Worm (Caenorhabditis elegans): Measurements from ENCODE around the gene slc-9B.2.

DNA sequence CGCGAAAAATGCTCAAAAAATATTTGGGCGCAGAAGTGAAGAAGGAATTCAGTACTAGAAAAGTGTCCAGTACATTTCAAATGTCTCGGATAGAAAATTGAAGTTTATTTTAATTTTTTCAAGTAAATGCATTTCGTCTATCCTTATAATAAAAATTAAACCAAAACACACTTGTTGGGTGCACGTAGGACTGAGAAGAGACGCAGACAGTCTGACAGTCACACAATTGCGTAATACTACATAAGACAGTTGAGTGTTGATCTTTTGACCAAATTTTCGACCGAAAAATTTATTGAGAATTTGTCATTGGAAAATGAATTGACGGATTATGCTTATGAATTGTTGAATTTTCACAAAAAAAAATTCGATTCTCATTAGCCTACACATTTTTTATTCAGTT lies 29.3 kb upstream of the slc-9B.2 start, which contains the start of gene oac-7:
- TF ChIP-seq W03F9.2 (tag; optimal IDR thresholded peaks at IDR 0.05), result no peak
- TF ChIP-seq dao-5 (tag; optimal IDR thresholded peaks at IDR 0.05), result no peak
- no peak for TF ChIP-seq him-1 (tag; optimal IDR thresholded peaks at IDR 0.05)
